Worm (Caenorhabditis elegans): ENCODE data around the gene pot-2.

DNA sequence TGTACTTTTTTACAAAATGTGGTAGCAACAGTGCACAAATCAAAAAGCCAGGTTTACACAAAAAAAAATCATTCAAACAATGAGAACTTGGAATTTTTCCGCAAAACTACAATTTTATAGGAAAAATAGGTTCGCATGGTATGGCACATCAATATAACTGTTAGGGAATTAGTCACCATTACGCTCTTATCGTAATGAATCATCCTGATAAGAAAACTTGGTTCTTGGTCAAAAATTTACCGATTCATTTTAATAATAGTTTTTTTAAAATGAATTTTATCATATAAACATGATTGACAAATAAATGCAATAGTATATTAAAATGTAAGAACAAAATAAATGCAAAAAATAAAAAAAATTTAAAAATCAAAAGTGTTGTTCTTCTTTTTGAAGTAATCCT lies 16.6 kb downstream of the pot-2 start:
- TF ChIP-seq F57A8.1 (GFP tag; optimal IDR thresholded peaks at IDR 0.05), result no peak
- TF ChIP-seq ama-1 (optimal IDR thresholded peaks at IDR 0.05), result no peak
- TF ChIP-seq ama-1 (GFP tag; optimal IDR thresholded peaks at IDR 0.05), result no peak
- TF ChIP-seq sptf-2 (GFP tag; optimal IDR thresholded peaks at IDR 0.05), result no peak
- TF ChIP-seq ceh-58 (GFP tag; IDR thresholded peaks at IDR 0.05), result no peak
- TF ChIP-seq ztf-25 (GFP tag; IDR thresholded peaks at IDR 0.05), result no peak
- no peak for TF ChIP-seq lag-1 (GFP tag; IDR thresholded peaks at IDR 0.05)
- no peak for TF ChIP-seq mcd-1 (GFP tag; IDR thresholded peaks at IDR 0.05)
- no peak for TF ChIP-seq C17E4.6 (GFP tag; IDR thresholded peaks at IDR 0.05)
- no peak for TF ChIP-seq fkh-3 (tag; optimal IDR thresholded peaks at IDR 0.05)
- TF ChIP-seq hlh-12 (tag; optimal IDR thresholded peaks at IDR 0.05), result no peak
- no peak for TF ChIP-seq lin-35 (GFP tag; optimal IDR thresholded peaks at IDR 0.05)
- no peak for TF ChIP-seq C06A6.2 (GFP tag; conservative IDR thresholded peaks at IDR 0.05)

Data from whole organism, young adult.